Fruit fly (Drosophila melanogaster) whole organism: Measurements from ENCODE around the gene CG32444.

Experiments used
- Dll ChIP-seq: fragments of >200 bp; optimal IDR thresholded peaks from 2 replicates; lab custom pipeline; 2017
- pan ChIP-seq: fragments of >200 bp; optimal IDR thresholded peaks from 2 replicates; lab custom pipeline; 2017
- psq ChIP-seq: fragments of >200 bp; optimal IDR thresholded peaks from 2 replicates; lab custom pipeline; 2017

- TF ChIP-seq Dll (lab: Kevin White, UChicago) (no peak), pan (lab: Kevin White, UChicago) (no peak), psq (no peak)
Measured at dm6 chr3L:21679687-21680086, 42.9 kb downstream of the CG32444 start, which contains the start of the genes Als2 and CG11248.
